Fruit fly (Drosophila melanogaster) whole organism: ENCODE measurements around the gene CG13308.

Experiments
- CG8478 ChIP-seq: fragments of >200 bp; optimal IDR thresholded peaks from 2 replicates; lab custom pipeline; 2018; ENCODE audit warnings: inconsistent platforms
- Dll ChIP-seq: fragments of >200 bp; optimal IDR thresholded peaks from 2 replicates; lab custom pipeline; 2017
- EcR ChIP-seq, 2 experiments: fragments of >200 bp; optimal IDR thresholded peaks; 2 replicates each; lab custom pipeline; 2017; ENCODE audit warnings: missing biosample characterization in 2 of 2, missing genetic modification characterization in 2 of 2, missing genetic modification reagents in 2 of 2
- pan ChIP-seq: fragments of >200 bp; optimal IDR thresholded peaks from 2 replicates; lab custom pipeline; 2017
- psq ChIP-seq: fragments of >200 bp; optimal IDR thresholded peaks from 2 replicates; lab custom pipeline; 2017
- usp ChIP-seq: fragments of >200 bp; optimal IDR thresholded peaks from 2 replicates; lab custom pipeline; 2017; ENCODE audit warnings: missing biosample characterization, missing genetic modification characterization, mixed read lengths

DNA sequence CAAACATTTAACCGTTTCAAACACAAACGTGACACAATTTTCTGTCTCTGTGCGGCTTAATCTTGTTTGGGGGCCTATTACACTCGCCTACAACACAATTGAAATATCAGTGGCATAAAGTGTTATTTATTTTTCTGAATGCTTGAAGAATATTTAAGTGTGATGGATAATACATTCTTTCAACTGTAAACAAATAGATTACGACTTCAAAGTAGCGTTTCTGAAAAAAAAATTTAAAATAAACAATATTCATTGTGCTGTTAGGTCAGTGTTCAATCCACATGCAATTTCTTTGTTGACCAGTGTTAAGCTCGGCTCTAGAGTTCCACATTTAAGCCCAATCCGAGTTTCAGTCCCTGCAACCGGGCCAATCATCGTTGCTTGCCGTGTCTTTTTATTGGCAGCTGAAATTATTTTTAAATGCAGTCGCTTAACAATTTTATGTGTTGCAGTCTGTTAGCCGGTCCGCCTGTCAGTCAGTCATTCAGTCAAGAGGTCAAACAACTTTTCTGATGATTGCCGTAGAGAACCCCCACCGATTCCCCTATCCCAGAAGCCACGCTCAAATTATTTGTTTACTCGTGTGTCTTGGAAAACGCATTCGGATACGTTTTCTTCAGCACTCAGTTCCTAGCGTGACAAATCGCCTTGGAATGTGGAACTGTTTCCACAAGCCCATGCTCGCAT lies 35.2 kb upstream of the CG13308 start:
- TF ChIP-seq CG8478 (lab: Kevin White, UChicago), result no peak
- no peak for TF ChIP-seq psq
- TF ChIP-seq pan (lab: Kevin White, UChicago), result no peak
- no peak for TF ChIP-seq usp (GFP tag; lab: Kevin White, UChicago)
- no peak for TF ChIP-seq EcR (GFP tag; optimal IDR thresholded peaks at IDR 0.05; lab: Kevin White, UChicago)
- TF ChIP-seq Dll, result no peak
